Worm (Caenorhabditis elegans) whole organism, mixed stage, embryonic: Measurements from ENCODE around the gene R09D1.13.

Experiments used
- ces-1 ChIP-seq: fragments of 150-350 bp; optimal IDR thresholded peaks from 2 replicates; lab custom pipeline; 2014; ENCODE audit warnings: missing biosample characterization, missing genetic modification reagents, missing genetic modification characterization
- flh-1 ChIP-seq: fragments of 200-800 bp; sonication (Bioruptor generic); optimal IDR thresholded peaks from 2 replicates; lab custom pipeline; 2018; ENCODE audit warnings: mild to moderate bottlenecking, missing genetic modification characterization, moderate library complexity, missing compliant biosample characterization
- lsy-2 ChIP-seq: fragments of 150-350 bp; optimal IDR thresholded peaks from 2 replicates; lab custom pipeline; 2014; ENCODE audit warnings: missing biosample characterization, missing genetic modification characterization
- nhr-12 ChIP-seq: fragments of 150-350 bp; optimal IDR thresholded peaks from 2 replicates; lab custom pipeline; 2014; ENCODE audit warnings: missing biosample characterization, missing genetic modification characterization
- nhr-237 ChIP-seq: fragments of 150-350 bp; optimal IDR thresholded peaks from 2 replicates; lab custom pipeline; 2014; ENCODE audit warnings: missing biosample characterization, missing genetic modification characterization
- snpc-4 ChIP-seq: fragments of 150-350 bp; optimal IDR thresholded peaks from 2 replicates; lab custom pipeline; 2014; ENCODE audit warnings: missing biosample characterization, missing genetic modification characterization
- unc-62 ChIP-seq: fragments of 150-350 bp; optimal IDR thresholded peaks from 2 replicates; lab custom pipeline; 2014; ENCODE audit warnings: missing biosample characterization, missing genetic modification reagents, missing genetic modification characterization

DNA sequence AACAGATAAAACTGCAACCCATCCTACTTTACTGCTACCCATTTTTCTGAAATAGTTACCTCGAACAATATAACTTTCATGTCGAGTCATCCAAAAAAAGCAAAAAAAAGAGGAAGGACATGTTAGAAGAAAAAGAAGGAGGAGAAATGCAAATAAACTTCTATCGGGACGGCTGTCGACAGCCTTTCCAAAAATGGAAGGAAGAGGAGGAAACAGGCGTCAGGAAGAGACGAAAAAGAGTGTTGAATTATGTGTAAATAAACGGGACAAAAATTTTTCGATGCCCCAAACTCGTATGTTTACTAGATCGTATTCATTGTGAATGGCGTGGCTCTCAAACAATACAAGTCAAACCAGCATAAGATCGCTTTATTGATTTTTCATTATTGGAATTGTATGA lies 17.6 kb downstream of the R09D1.13 start, which contains the start of gene M176.5:
- TF ChIP-seq unc-62 (no peak), snpc-4 (no peak), nhr-237 (no peak), nhr-12 (tag; lab: Kevin White, UChicago) (no peak), flh-1 (GFP tag; lab: Kevin White, UChicago) (no peak), lsy-2 (no peak), ces-1 (GFP tag; lab: Kevin White, UChicago) (no peak)
